Worm (Caenorhabditis elegans) whole organism, L4/young adult: Measurements from ENCODE around the gene E03H12.4.

Experiments
- W03F9.2 ChIP-seq: fragments of 150-350 bp; optimal IDR thresholded peaks from 2 replicates; lab custom pipeline; 2014; ENCODE audit warnings: missing biosample characterization, missing genetic modification characterization
- dao-5 ChIP-seq: sonication (generic microtip); optimal IDR thresholded peaks from 2 replicates; lab custom pipeline; 2016; ENCODE audit warnings: missing genotype, missing genetic modification characterization, moderate library complexity, missing compliant biosample characterization
- him-1 ChIP-seq: sonication (generic microtip); optimal IDR thresholded peaks from 2 replicates; lab custom pipeline; 2016; ENCODE audit warnings: missing genotype, missing genetic modification reagents, missing genetic modification characterization, missing compliant biosample characterization

The E03H12.4 gene

ce11 chrIV:4982477-4982876, at the start of gene E03H12.4:
TSS of gene E03H12.4 (plus strand) at chrIV:4982596.
- TF ChIP-seq dao-5 (tag; lab: Kevin White, UChicago) (no peak), W03F9.2 (tag; lab: Kevin White, UChicago) (no peak), him-1 (tag; lab: Kevin White, UChicago) (no peak)

ce11 chrIV:4934103-4934502, 48.3 kb upstream of the E03H12.4 start, which contains the start of gene str-153:
TSS of gene str-153 (plus strand) at chrIV:4934403.
- TF ChIP-seq dao-5 (tag; lab: Kevin White, UChicago) (no peak), W03F9.2 (tag; lab: Kevin White, UChicago) (no peak), him-1 (tag; lab: Kevin White, UChicago) (no peak)

ce11 chrIV:4937647-4938046, 44.7 kb upstream of the E03H12.4 start, which contains the start of gene fbxa-86:
TSS of gene fbxa-86 (minus strand) at chrIV:4938013.
- TF ChIP-seq him-1 (tag; lab: Kevin White, UChicago) (no peak), W03F9.2 (tag; lab: Kevin White, UChicago) (no peak), dao-5 (tag; lab: Kevin White, UChicago) (no peak)

ce11 chrIV:4938664-4939063, 43.7 kb upstream of the E03H12.4 start, which contains the start of gene str-168:
TSS of gene str-168 (plus strand) at chrIV:4938964.
- TF ChIP-seq him-1 (tag; lab: Kevin White, UChicago) (no peak), W03F9.2 (tag; lab: Kevin White, UChicago) (no peak), dao-5 (tag; lab: Kevin White, UChicago) (no peak)

- TF ChIP-seq W03F9.2 (tag; lab: Kevin White, UChicago) (no peak), him-1 (tag; lab: Kevin White, UChicago) (no peak), dao-5 (tag; lab: Kevin White, UChicago) (no peak)
These were observed 40.7 kb upstream of the E03H12.4 start, which contains the start of gene Y9C9A.5 for ce11 chrIV:4941681-4942080. TSS of gene Y9C9A.5 (plus strand) at chrIV:4941981.

- TF ChIP-seq W03F9.2 (tag; lab: Kevin White, UChicago) (no peak), him-1 (tag; lab: Kevin White, UChicago) (no peak), dao-5 (tag; lab: Kevin White, UChicago) (no peak)
These were observed 36.6 kb upstream of the E03H12.4 start, which contains the start of gene str-169 for ce11 chrIV:4945771-4946170. TSS of gene str-169 (plus strand) at chrIV:4946071.

- TF ChIP-seq him-1 (tag; lab: Kevin White, UChicago) (no peak), dao-5 (tag; lab: Kevin White, UChicago) (no peak), W03F9.2 (tag; lab: Kevin White, UChicago) (no peak)
These were observed 28.5 kb upstream of the E03H12.4 start, which contains the start of gene str-163 for ce11 chrIV:4953887-4954286. TSS of gene str-163 (plus strand) at chrIV:4954187.

ce11 chrIV:4960623-4961022, 21.8 kb upstream of the E03H12.4 start, which contains the start of gene str-164:
TSS of gene str-164 (plus strand) at chrIV:4960735.
- no peak for TF ChIP-seq him-1 (tag; lab: Kevin White, UChicago)
- no peak for TF ChIP-seq dao-5 (tag; lab: Kevin White, UChicago)
- TF ChIP-seq W03F9.2 (tag; lab: Kevin White, UChicago), result no peak

ce11 chrIV:4963834-4964233, 18.6 kb upstream of the E03H12.4 start, which contains the start of gene txt-3:
TSS of gene txt-3 (plus strand) at chrIV:4963958.
- no peak for TF ChIP-seq dao-5 (tag; lab: Kevin White, UChicago)
- no peak for TF ChIP-seq him-1 (tag; lab: Kevin White, UChicago)
- TF ChIP-seq W03F9.2 (tag; lab: Kevin White, UChicago), result no peak

- TF ChIP-seq him-1 (tag; lab: Kevin White, UChicago) (no peak), W03F9.2 (tag; lab: Kevin White, UChicago) (no peak), dao-5 (tag; lab: Kevin White, UChicago) (no peak)
These were observed 13.0 kb upstream of the E03H12.4 start, which contains the start of gene Y9C9A.13 for ce11 chrIV:4969419-4969818. TSS of gene Y9C9A.13 (minus strand) at chrIV:4969519.

ce11 chrIV:4975995-4976394, 6.4 kb upstream of the E03H12.4 start, which contains the start of gene Y9C9A.16:
TSS of gene Y9C9A.16 (minus strand) at chrIV:4976125.
- TF ChIP-seq him-1 (tag; lab: Kevin White, UChicago) (no peak), W03F9.2 (tag; lab: Kevin White, UChicago) (no peak), dao-5 (tag; lab: Kevin White, UChicago) (no peak)

- no peak for TF ChIP-seq him-1 (tag; lab: Kevin White, UChicago)
- no peak for TF ChIP-seq dao-5 (tag; lab: Kevin White, UChicago)
- no peak for TF ChIP-seq W03F9.2 (tag; lab: Kevin White, UChicago)
These were observed 5.2 kb upstream of the E03H12.4 start, which contains the start of gene E03H12.5 for ce11 chrIV:4977176-4977693. TSS of gene E03H12.5 (plus strand) at chrIV:4977226.

ce11 chrIV:4981027-4981426, 1.4 kb upstream of the E03H12.4 start, which contains the start of gene srz-24:
TSS of gene srz-24 (minus strand) at chrIV:4981127.
- TF ChIP-seq dao-5 (tag; lab: Kevin White, UChicago) (no peak), W03F9.2 (tag; lab: Kevin White, UChicago) (no peak), him-1 (tag; lab: Kevin White, UChicago) (no peak)
